Fruit fly (Drosophila melanogaster): Measurements from ENCODE around the gene CG18477.

dm6 chr2L:15616697-15617096 is 44.1 kb upstream of the CG18477 start, which contains the start of gene CG11865:
- TF ChIP-seq EcR (GFP tag; optimal IDR thresholded peaks at IDR 0.05), result no peak
- TF ChIP-seq pan (optimal IDR thresholded peaks at IDR 0.05), result no peak
- TF ChIP-seq psq (optimal IDR thresholded peaks at IDR 0.05), result no peak
- no peak for TF ChIP-seq Dll (optimal IDR thresholded peaks at IDR 0.05)
- no peak for TF ChIP-seq CG8478 (optimal IDR thresholded peaks at IDR 0.05)
- TF ChIP-seq usp (GFP tag; optimal IDR thresholded peaks at IDR 0.05), result no peak

Data from whole organism.